Worm (Caenorhabditis elegans): ENCODE results near the gene C50H2.5.

- TF ChIP-seq ztf-29 (GFP tag; IDR thresholded peaks at IDR 0.05) (no peak), flt-1 (GFP tag; IDR thresholded peaks at IDR 0.05) (no peak), ref-1 (GFP tag; conservative IDR thresholded peaks at IDR 0.05) (no peak), tab-1 (GFP tag; IDR thresholded peaks at IDR 0.05) (no peak), cog-1 (tag; optimal IDR thresholded peaks at IDR 0.05) (no peak), med-1 (GFP tag; optimal IDR thresholded peaks at IDR 0.05; ENCODE audit: insufficient read depth) (no peak)
Measured at ce11 chrV:9909624-9910023, 8.9 kb upstream of the C50H2.5 start.
